Fruit fly (Drosophila melanogaster) whole organism, prepupa: ENCODE measurements around the gene CNMa.

Experiments
- Blimp-1 ChIP-seq: fragments of 200-800 bp; sonication (Bioruptor generic); optimal IDR thresholded peaks from 3 replicates; lab custom pipeline; 2017; ENCODE audit warnings: missing biosample characterization, missing genetic modification characterization, mild to moderate bottlenecking, moderate library complexity, missing genetic modification reagents
- CG10631 ChIP-seq: fragments of 200-800 bp; sonication (Bioruptor generic); optimal IDR thresholded peaks from 2 replicates; lab custom pipeline; 2016; ENCODE audit warnings: missing biosample characterization, missing genetic modification characterization
- CG10669 ChIP-seq: fragments of 200-800 bp; sonication (Bioruptor generic); optimal IDR thresholded peaks from 3 replicates; lab custom pipeline; 2018; ENCODE audit warnings: missing biosample characterization, mild to moderate bottlenecking, missing genetic modification characterization, moderate library complexity
- CG11762 ChIP-seq: fragments of 200-800 bp; sonication (Bioruptor generic); optimal IDR thresholded peaks from 3 replicates; lab custom pipeline; 2016; ENCODE audit warnings: missing biosample characterization, missing genetic modification characterization; ENCODE audit not compliant: insufficient read depth
- CG15336 ChIP-seq: fragments of 200-800 bp; sonication (Bioruptor generic); IDR thresholded peaks from 2 replicates; pipeline ENCODE4 v1.3.6; 2022; ENCODE audit warnings: missing biosample characterization, missing genetic modification characterization
- CG1621 ChIP-seq: fragments of 200-800 bp; sonication (Bioruptor generic); optimal IDR thresholded peaks from 3 replicates; lab custom pipeline; 2018; ENCODE audit warnings: missing biosample characterization, mild to moderate bottlenecking, missing genetic modification characterization
- CG16779 ChIP-seq: fragments of 200-800 bp; sonication (Bioruptor generic); optimal IDR thresholded peaks from 3 replicates; lab custom pipeline; 2017; ENCODE audit warnings: missing biosample characterization, mild to moderate bottlenecking, missing genetic modification characterization
- CG3032 ChIP-seq: fragments of 200-800 bp; optimal IDR thresholded peaks from 2 replicates; lab custom pipeline; 2019; ENCODE audit warnings: missing biosample characterization, mild to moderate bottlenecking, missing genetic modification characterization, moderate library complexity
- CG31627 ChIP-seq: fragments of 200-800 bp; sonication (Bioruptor generic); optimal IDR thresholded peaks from 3 replicates; lab custom pipeline; 2016; ENCODE audit warnings: missing biosample characterization, missing genetic modification characterization
- CG32006 ChIP-seq: fragments of 200-800 bp; sonication (Bioruptor generic); optimal IDR thresholded peaks from 3 replicates; lab custom pipeline; 2017; ENCODE audit warnings: missing biosample characterization, mild to moderate bottlenecking, missing genetic modification characterization
- CG3919 ChIP-seq: fragments of 200-800 bp; sonication (Bioruptor generic); optimal IDR thresholded peaks from 3 replicates; lab custom pipeline; 2016; ENCODE audit warnings: missing biosample characterization, missing genetic modification characterization
- CG6276 ChIP-seq: fragments of 200-800 bp; sonication (Bioruptor generic); optimal IDR thresholded peaks from 2 replicates; lab custom pipeline; 2017; ENCODE audit warnings: missing biosample characterization, mild to moderate bottlenecking, missing genetic modification characterization
- CG7368 ChIP-seq: fragments of 200-800 bp; sonication (Bioruptor generic); optimal IDR thresholded peaks from 3 replicates; lab custom pipeline; 2016; ENCODE audit warnings: missing biosample characterization, missing genetic modification characterization
- CG8119 ChIP-seq: fragments of 200-800 bp; sonication (Bioruptor generic); IDR thresholded peaks from 3 replicates; pipeline ENCODE4 v1.3.6; 2022; ENCODE audit warnings: missing biosample characterization, missing genetic modification characterization
- CG8319 ChIP-seq: fragments of 200-800 bp; sonication (Bioruptor generic); optimal IDR thresholded peaks from 3 replicates; lab custom pipeline; 2016; ENCODE audit warnings: missing biosample characterization, missing genetic modification characterization
- Eip78C ChIP-seq: fragments of 200-800 bp; sonication (Bioruptor generic); peaks from one replicate; lab custom pipeline; 2016; ENCODE audit warnings: missing biosample characterization, missing genetic modification characterization
- Eip93F ChIP-seq: fragments of 200-800 bp; sonication (Bioruptor generic); optimal IDR thresholded peaks from 2 replicates; lab custom pipeline; 2016; ENCODE audit warnings: missing biosample characterization, mild to moderate bottlenecking, missing genetic modification characterization
- Gug ChIP-seq: fragments of 200-800 bp; sonication (Bioruptor generic); IDR thresholded peaks from 2 replicates; pipeline ENCODE4 v1.3.6; 2022; ENCODE audit warnings: missing biosample characterization, missing genetic modification characterization
- Hr38 ChIP-seq: sonication (Bioruptor generic); optimal IDR thresholded peaks from 2 replicates; lab custom pipeline; 2016; ENCODE audit warnings: missing biosample characterization, missing genetic modification characterization
- Hr39 ChIP-seq: fragments of 200-800 bp; sonication (Bioruptor generic); optimal IDR thresholded peaks from 2 replicates; lab custom pipeline; 2016; ENCODE audit warnings: missing biosample characterization, missing genetic modification characterization
- Hr4 ChIP-seq: fragments of 200-800 bp; sonication (Bioruptor generic); optimal IDR thresholded peaks from 3 replicates; lab custom pipeline; 2016; ENCODE audit warnings: missing biosample characterization, missing genetic modification characterization
- OdsH ChIP-seq: fragments of 200-800 bp; sonication (Bioruptor generic); optimal IDR thresholded peaks from 3 replicates; lab custom pipeline; 2016; ENCODE audit warnings: missing biosample characterization, missing genetic modification characterization
- Smox ChIP-seq: fragments of 200-800 bp; sonication (Bioruptor generic); optimal IDR thresholded peaks from 3 replicates; lab custom pipeline; 2016; ENCODE audit warnings: missing biosample characterization, missing genetic modification characterization
- Sox14 ChIP-seq: fragments of 200-800 bp; sonication (Bioruptor generic); optimal IDR thresholded peaks from 3 replicates; lab custom pipeline; 2016; ENCODE audit warnings: missing biosample characterization, missing genetic modification characterization
- Sox15 ChIP-seq: fragments of 200-800 bp; sonication (Bioruptor generic); optimal IDR thresholded peaks from 3 replicates; lab custom pipeline; 2016; ENCODE audit warnings: missing biosample characterization, missing genetic modification characterization
- achi ChIP-seq: fragments of 200-800 bp; sonication (Bioruptor generic); optimal IDR thresholded peaks from 3 replicates; lab custom pipeline; 2016; ENCODE audit warnings: missing biosample characterization, missing genetic modification characterization
- dsx ChIP-seq: fragments of 200-800 bp; optimal IDR thresholded peaks from 3 replicates; lab custom pipeline; 2019; ENCODE audit warnings: missing biosample characterization, mild to moderate bottlenecking, missing genetic modification characterization, moderate library complexity; ENCODE audit not compliant: poor library complexity, severe bottlenecking
- eg ChIP-seq: fragments of 200-800 bp; sonication (Bioruptor generic); IDR thresholded peaks from 3 replicates; pipeline ENCODE4 v1.3.6; 2022; ENCODE audit warnings: missing biosample characterization, missing genetic modification characterization
- esn ChIP-seq: fragments of 200-800 bp; sonication (Bioruptor generic); optimal IDR thresholded peaks from 2 replicates; lab custom pipeline; 2016; ENCODE audit warnings: missing biosample characterization, mild to moderate bottlenecking, missing genetic modification characterization, moderate library complexity
- fd85E ChIP-seq: fragments of 200-800 bp; sonication (Bioruptor generic); optimal IDR thresholded peaks from 3 replicates; lab custom pipeline; 2016; ENCODE audit warnings: missing biosample characterization, missing genetic modification characterization
- lz ChIP-seq: fragments of 200-800 bp; sonication (Bioruptor generic); optimal IDR thresholded peaks from 3 replicates; lab custom pipeline; 2016; ENCODE audit warnings: missing biosample characterization, missing genetic modification characterization
- net ChIP-seq: fragments of 200-800 bp; sonication (Bioruptor generic); optimal IDR thresholded peaks from 3 replicates; lab custom pipeline; 2016; ENCODE audit warnings: missing biosample characterization, missing genetic modification characterization
- pdm3 ChIP-seq: fragments of 200-800 bp; sonication (Bioruptor generic); optimal IDR thresholded peaks from 3 replicates; lab custom pipeline; 2016; ENCODE audit warnings: missing biosample characterization, missing genetic modification characterization
- svp ChIP-seq: fragments of 200-800 bp; sonication (Bioruptor generic); peaks from one replicate; lab custom pipeline; 2016; ENCODE audit warnings: missing biosample characterization, missing genetic modification characterization
- topi ChIP-seq: fragments of 200-800 bp; sonication (Bioruptor generic); optimal IDR thresholded peaks from 3 replicates; lab custom pipeline; 2016; ENCODE audit warnings: missing biosample characterization, missing genetic modification characterization

CNMa gene

dm6 chr3L:1856467-1857350 is 1.3 kb upstream of the CNMa start, which contains the start of gene CG12024 (continued):
- TF ChIP-seq CG8119 (GFP tag; lab: Robert Waterston, UW) = no peak
- TF ChIP-seq Hr38 (GFP tag; lab: Kevin White, UChicago) = no peak
- peak; percentile 71 for TF ChIP-seq CG32006 (GFP tag; lab: Kevin White, UChicago)
- peak; percentile 42 for TF ChIP-seq Sox15
- peak; percentile 41 for TF ChIP-seq CG10669 (GFP tag; lab: Kevin White, UChicago)
- peak; percentile 61 for TF ChIP-seq topi
- TF ChIP-seq Eip93F = no peak
- TF ChIP-seq CG7368 (GFP tag; lab: Kevin White, UChicago) = peak; percentile 5
- TF ChIP-seq CG1621 (tag; lab: Kevin White, UChicago) = no peak
- peak; percentile 20 for TF ChIP-seq CG8319 (GFP tag; lab: Kevin White, UChicago)
- TF ChIP-seq CG16779 = no peak
- TF ChIP-seq esn (GFP tag; lab: Kevin White, UChicago) = peak; percentile 66
- peak; percentile 69 for TF ChIP-seq CG10631 (GFP tag; lab: Kevin White, UChicago)
- peak; percentile 96 for TF ChIP-seq svp (GFP tag; lab: Kevin White, UChicago)
- peak; percentile 75 for TF ChIP-seq Hr4
- no peak for TF ChIP-seq fd85E (GFP tag; lab: Kevin White, UChicago)
- no peak for TF ChIP-seq Blimp-1 (GFP tag; lab: Kevin White, UChicago)
- peak; percentile 9 for TF ChIP-seq CG11762 (GFP tag; lab: Kevin White, UChicago)
- TF ChIP-seq achi = peak; percentile 73
- TF ChIP-seq pdm3 (GFP tag; lab: Kevin White, UChicago) = peak; percentile 76
- TF ChIP-seq CG3032 (tag; lab: Kevin White, UChicago) = peak; percentile 66
- TF ChIP-seq dsx (GFP tag; lab: Kevin White, UChicago) = no peak
- peak; percentile 73 for TF ChIP-seq OdsH (GFP tag; lab: Kevin White, UChicago)
- TF ChIP-seq Sox14 (GFP tag; lab: Kevin White, UChicago) = peak; percentile 83
- TF ChIP-seq net (GFP tag; lab: Kevin White, UChicago) = peak; percentile 10
- TF ChIP-seq CG3919 (GFP tag; lab: Kevin White, UChicago) = peak; percentile 54
- no peak for TF ChIP-seq CG15336 (GFP tag; lab: Robert Waterston, UW)
- peak; percentile 88 for TF ChIP-seq Eip78C (GFP tag; lab: Kevin White, UChicago)
- TF ChIP-seq CG6276 (GFP tag; lab: Kevin White, UChicago) = no peak
- TF ChIP-seq lz (GFP tag; lab: Kevin White, UChicago) = peak; percentile 69
- TF ChIP-seq eg (GFP tag; lab: Robert Waterston, UW) = peak; percentile 38; the same call in 1 of the 3 replicates
- TF ChIP-seq Gug (GFP tag; lab: Robert Waterston, UW) = peak; percentile 57
- peak; percentile 58 for TF ChIP-seq Smox (GFP tag; lab: Kevin White, UChicago)

- no peak for TF ChIP-seq CG8119 (GFP tag; lab: Robert Waterston, UW)
- TF ChIP-seq svp (GFP tag; lab: Kevin White, UChicago) = peak; percentile 96
These were observed 2.1 kb downstream of the CNMa start for dm6 chr3L:1853277-1853676.

DNA sequence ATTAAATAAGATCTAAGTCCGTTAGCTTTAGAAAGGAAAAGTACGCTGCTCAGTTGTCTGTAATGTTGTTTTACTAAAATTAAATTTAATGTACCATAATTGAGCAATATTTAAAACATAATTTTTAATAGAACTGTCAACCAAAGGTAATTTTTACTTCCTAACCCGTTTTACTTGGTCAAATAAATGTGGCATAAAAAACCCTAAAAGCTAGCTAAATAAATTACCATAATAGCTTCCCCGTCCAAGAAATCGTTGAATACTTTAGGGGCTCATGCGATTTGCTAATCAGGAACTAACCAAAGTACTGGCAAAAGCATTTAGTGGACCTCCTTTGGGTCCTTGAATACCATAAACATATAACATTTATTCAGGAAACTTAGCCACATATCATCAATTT is 4.9 kb downstream of the CNMa start:
- no peak for TF ChIP-seq CG11762 (GFP tag; lab: Kevin White, UChicago)
- TF ChIP-seq CG31627 (GFP tag; lab: Kevin White, UChicago) = no peak
- TF ChIP-seq topi = no peak
- TF ChIP-seq Hr39 (GFP tag; lab: Kevin White, UChicago) = no peak
- TF ChIP-seq CG8119 (GFP tag; lab: Robert Waterston, UW) = no peak
- TF ChIP-seq Hr38 (GFP tag; lab: Kevin White, UChicago) = no peak
- TF ChIP-seq CG7368 (GFP tag; lab: Kevin White, UChicago) = no peak
- TF ChIP-seq, all 60 proteins: peak for 0
